Worm (Caenorhabditis elegans): ENCODE results near the gene T01B7.13.

DNA sequence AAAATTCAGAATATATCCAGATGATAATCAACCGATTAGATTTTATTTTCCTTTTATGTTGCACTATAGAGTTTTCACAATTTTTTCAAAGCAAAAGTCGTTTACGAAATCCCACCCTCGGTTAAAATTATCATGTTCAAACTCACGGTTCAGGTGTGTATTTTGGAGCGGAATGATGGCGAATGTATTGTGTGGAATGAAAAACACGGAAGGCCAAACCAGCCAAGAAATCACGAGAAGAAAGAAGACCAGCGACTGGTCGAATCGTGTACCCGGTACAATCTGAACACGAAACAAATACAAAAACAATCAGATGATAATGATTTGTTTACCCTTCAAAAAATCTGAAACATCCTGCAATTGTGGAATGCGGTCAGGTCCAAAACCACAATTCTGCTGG is 48.2 kb downstream of the T01B7.13 start:
- TF ChIP-seq nhr-23 (tag; optimal IDR thresholded peaks at IDR 0.05) (no peak), ceh-16 (tag; optimal IDR thresholded peaks at IDR 0.05) (no peak), hmg-11 (tag; optimal IDR thresholded peaks at IDR 0.05) (no peak)
